Fruit fly (Drosophila melanogaster): ENCODE results near the gene Acam.

Gene Acam

dm6 chr3R:25811611-25812010 is at the start of gene Acam, which contains the start of gene CG17770:
Gene Acam (plus strand): TSS chr3R:25811911.
Gene CG17770 (plus strand): TSS chr3R:25811911.
- TF ChIP-seq CG17801 (GFP tag; optimal IDR thresholded peaks at IDR 0.05; ENCODE audit: partially characterized antibody), result no peak

dm6 chr3R:25762005-25762764 is 49.5 kb upstream of the Acam start:
- TF ChIP-seq CG17801 (GFP tag; optimal IDR thresholded peaks at IDR 0.05; ENCODE audit: partially characterized antibody), result no peak

dm6 chr3R:25763005-25763404 is 48.7 kb upstream of the Acam start, which contains the start of gene LpR1:
Gene LpR1 (minus strand): TSS chr3R:25763105.
- no peak for TF ChIP-seq CG17801 (GFP tag; optimal IDR thresholded peaks at IDR 0.05; ENCODE audit: partially characterized antibody)

dm6 chr3R:25775269-25775668 is 36.4 kb upstream of the Acam start, which contains the start of the genes CG17197 and CG17198:
Gene CG17197 (minus strand): TSS chr3R:25775369.
Gene CG17198 (minus strand): TSS chr3R:25775369.
- TF ChIP-seq CG17801 (GFP tag; optimal IDR thresholded peaks at IDR 0.05; ENCODE audit: partially characterized antibody), result no peak

- no peak for TF ChIP-seq CG17801 (GFP tag; optimal IDR thresholded peaks at IDR 0.05; ENCODE audit: partially characterized antibody)
These were observed 35.6 kb upstream of the Acam start, which contains the start of gene CG17196 for dm6 chr3R:25776137-25776536. Gene CG17196 (minus strand): TSS chr3R:25776237.

- no peak for TF ChIP-seq CG17801 (GFP tag; optimal IDR thresholded peaks at IDR 0.05; ENCODE audit: partially characterized antibody)
These were observed 34.6 kb upstream of the Acam start, which contains the start of gene CG17195 for dm6 chr3R:25777098-25777497. Gene CG17195 (minus strand): TSS chr3R:25777198.

- TF ChIP-seq CG17801 (GFP tag; optimal IDR thresholded peaks at IDR 0.05; ENCODE audit: partially characterized antibody), result no peak
These were observed 33.5 kb upstream of the Acam start, which contains the start of gene CG4956 for dm6 chr3R:25778205-25778604. Gene CG4956 (minus strand): TSS chr3R:25778305.

- no peak for TF ChIP-seq CG17801 (GFP tag; optimal IDR thresholded peaks at IDR 0.05; ENCODE audit: partially characterized antibody)
These were observed 28.8 kb upstream of the Acam start for dm6 chr3R:25782855-25783424.

- no peak for TF ChIP-seq CG17801 (GFP tag; optimal IDR thresholded peaks at IDR 0.05; ENCODE audit: partially characterized antibody)
These were observed 24.5 kb upstream of the Acam start, which contains the start of gene CG4960 for dm6 chr3R:25787198-25787597. Gene CG4960 (minus strand): TSS chr3R:25787298.

dm6 chr3R:25789355-25789754 is 22.4 kb upstream of the Acam start, which contains the start of gene CG31380:
Gene CG31380 (minus strand): TSS chr3R:25789455.
- no peak for TF ChIP-seq CG17801 (GFP tag; optimal IDR thresholded peaks at IDR 0.05; ENCODE audit: partially characterized antibody)

dm6 chr3R:25790371-25790770 is 21.3 kb upstream of the Acam start, which contains the start of gene CG31093:
Gene CG31093 (minus strand): TSS chr3R:25790471.
- TF ChIP-seq CG17801 (GFP tag; optimal IDR thresholded peaks at IDR 0.05; ENCODE audit: partially characterized antibody), result no peak

dm6 chr3R:25791807-25792206 is 19.9 kb upstream of the Acam start:
- TF ChIP-seq CG17801 (GFP tag; optimal IDR thresholded peaks at IDR 0.05; ENCODE audit: partially characterized antibody), result no peak

- TF ChIP-seq CG17801 (GFP tag; optimal IDR thresholded peaks at IDR 0.05; ENCODE audit: partially characterized antibody), result no peak
These were observed 5.6 kb upstream of the Acam start, which contains the start of gene BG642167 for dm6 chr3R:25806145-25806544. Gene BG642167 (plus strand): TSS chr3R:25806445.

dm6 chr3R:25810796-25811195 is 915 bp upstream of the Acam start, which contains the start of gene CG5024:
Gene CG5024 (plus strand): TSS chr3R:25811096.
- TF ChIP-seq CG17801 (GFP tag; optimal IDR thresholded peaks at IDR 0.05; ENCODE audit: partially characterized antibody), result no peak

dm6 chr3R:25815179-25815578 is 3.5 kb downstream of the Acam start, which contains the start of gene CG14354:
Gene CG14354 (plus strand): TSS chr3R:25815479.
- no peak for TF ChIP-seq CG17801 (GFP tag; optimal IDR thresholded peaks at IDR 0.05; ENCODE audit: partially characterized antibody)

All from ovary, adult (tissue).